Fruit fly (Drosophila melanogaster): ENCODE results near the gene Sgs1.
A peak's percentile ranks its signal among the peaks of the same experiment; 100 is the strongest.

Sgs1 gene

dm6 chr2L:4937060-4937459, at the start of gene Sgs1:
Gene Sgs1, plus strand, starts transcription at chr2L:4937409.
- peak; percentile 8 for TF ChIP-seq vri (GFP tag; optimal IDR thresholded peaks at IDR 0.05)
- TF ChIP-seq Blimp-1 (GFP tag; optimal IDR thresholded peaks at IDR 0.05) = no peak

dm6 chr2L:4888541-4888940, 48.7 kb upstream of the Sgs1 start:
- peak; percentile 8 for TF ChIP-seq topi (GFP tag; optimal IDR thresholded peaks at IDR 0.05)
- TF ChIP-seq net (GFP tag; optimal IDR thresholded peaks at IDR 0.05) = no peak
- TF ChIP-seq Sox15 (GFP tag; optimal IDR thresholded peaks at IDR 0.05) = no peak
- TF ChIP-seq salr (GFP tag; optimal IDR thresholded peaks at IDR 0.05) = no peak
- TF ChIP-seq pdm3 (GFP tag; optimal IDR thresholded peaks at IDR 0.05) = no peak
- no peak for TF ChIP-seq dsx (GFP tag; optimal IDR thresholded peaks at IDR 0.05; ENCODE audit: poor library complexity, severe bottlenecking)
- no peak for TF ChIP-seq CG11902 (GFP tag; optimal IDR thresholded peaks at IDR 0.05)
- TF ChIP-seq vri (GFP tag; optimal IDR thresholded peaks at IDR 0.05) = no peak
- no peak for TF ChIP-seq Eip75B (GFP tag; optimal IDR thresholded peaks at IDR 0.05)
- peak; percentile 25 for TF ChIP-seq CG10669 (GFP tag; optimal IDR thresholded peaks at IDR 0.05)
- no peak for TF ChIP-seq CG11294 (GFP tag; IDR thresholded peaks at IDR 0.05)
- no peak for TF ChIP-seq CG15336 (GFP tag; IDR thresholded peaks at IDR 0.05)
- peak; percentile 6 for TF ChIP-seq CG1621 (tag; optimal IDR thresholded peaks at IDR 0.05)
- TF ChIP-seq CG16779 (tag; optimal IDR thresholded peaks at IDR 0.05) = no peak
- TF ChIP-seq CG7368 (GFP tag; optimal IDR thresholded peaks at IDR 0.05) = no peak
- TF ChIP-seq cyc (GFP tag; optimal IDR thresholded peaks at IDR 0.05) = no peak
- TF ChIP-seq CG10631 (GFP tag; optimal IDR thresholded peaks at IDR 0.05) = peak; percentile 44
- no peak for TF ChIP-seq fd85E (GFP tag; optimal IDR thresholded peaks at IDR 0.05)
- no peak for TF ChIP-seq svp (GFP tag)
- peak; percentile 48 for TF ChIP-seq CG3032 (tag; optimal IDR thresholded peaks at IDR 0.05)
- no peak for TF ChIP-seq Blimp-1 (GFP tag; optimal IDR thresholded peaks at IDR 0.05)
- TF ChIP-seq CG31627 (GFP tag; optimal IDR thresholded peaks at IDR 0.05) = peak; percentile 1
- TF ChIP-seq CG4318 (GFP tag; optimal IDR thresholded peaks at IDR 0.05) = no peak
- TF ChIP-seq CG6792 (GFP tag; optimal IDR thresholded peaks at IDR 0.05) = peak; percentile 2
- TF ChIP-seq lz (GFP tag; optimal IDR thresholded peaks at IDR 0.05) = no peak
- TF ChIP-seq spab (GFP tag; optimal IDR thresholded peaks at IDR 0.05) = peak; percentile 25
- TF ChIP-seq CG11762 (GFP tag; optimal IDR thresholded peaks at IDR 0.05; ENCODE audit: insufficient read depth) = no peak
- TF ChIP-seq CG6276 (GFP tag; optimal IDR thresholded peaks at IDR 0.05) = no peak
- TF ChIP-seq Hr4 (GFP tag; optimal IDR thresholded peaks at IDR 0.05) = peak; percentile 25
- TF ChIP-seq OdsH (GFP tag; optimal IDR thresholded peaks at IDR 0.05) = peak; percentile 30
- no peak for TF ChIP-seq Lpt (GFP tag; optimal IDR thresholded peaks at IDR 0.05)
- no peak for TF ChIP-seq eg (GFP tag; IDR thresholded peaks at IDR 0.05)
- no peak for TF ChIP-seq CG8319 (GFP tag; optimal IDR thresholded peaks at IDR 0.05)
- peak; percentile 12 for TF ChIP-seq acj6 (GFP tag; optimal IDR thresholded peaks at IDR 0.05)
- TF ChIP-seq Gug (GFP tag; IDR thresholded peaks at IDR 0.05) = no peak
- TF ChIP-seq CG3919 (GFP tag; optimal IDR thresholded peaks at IDR 0.05) = no peak
- peak; percentile 37 for TF ChIP-seq Ets96B (tag; optimal IDR thresholded peaks at IDR 0.05)
- no peak for TF ChIP-seq Smox (GFP tag; optimal IDR thresholded peaks at IDR 0.05)
- no peak for TF ChIP-seq Hr38 (GFP tag; optimal IDR thresholded peaks at IDR 0.05)
- peak; percentile 7 for TF ChIP-seq Sox14 (GFP tag; optimal IDR thresholded peaks at IDR 0.05)
- no peak for TF ChIP-seq CG6163 (GFP tag; IDR thresholded peaks at IDR 0.05)
- TF ChIP-seq achi (GFP tag; optimal IDR thresholded peaks at IDR 0.05) = no peak
- TF ChIP-seq CG34406 (GFP tag; optimal IDR thresholded peaks at IDR 0.05) = no peak
- no peak for TF ChIP-seq Sox102F (GFP tag; optimal IDR thresholded peaks at IDR 0.05)
- TF ChIP-seq CG8119 (GFP tag; IDR thresholded peaks at IDR 0.05) = no peak
- TF ChIP-seq CG9139 (GFP tag; optimal IDR thresholded peaks at IDR 0.05) = no peak
- TF ChIP-seq CG8632 (GFP tag; optimal IDR thresholded peaks at IDR 0.05) = no peak
- TF ChIP-seq Ets21C (GFP tag; optimal IDR thresholded peaks at IDR 0.05) = no peak
- TF ChIP-seq esn (GFP tag; optimal IDR thresholded peaks at IDR 0.05) = no peak
- TF ChIP-seq dac (GFP tag; optimal IDR thresholded peaks at IDR 0.05) = no peak
- peak; percentile 37 for TF ChIP-seq CG6808 (GFP tag; optimal IDR thresholded peaks at IDR 0.05)
